Worm (Caenorhabditis elegans) whole organism, L1 larva: ENCODE data around the gene bath-21.
"Not testable (repeated sequence)": the region's sequence is repeated elsewhere in the genome, so short reads cannot be mapped to it uniquely, and the experiment has no call there.

Experiments
- F16B12.6 ChIP-seq: fragments of 150-350 bp; optimal IDR thresholded peaks from 2 replicates; lab custom pipeline; 2014; ENCODE audit warnings: missing biosample characterization, missing genetic modification characterization
- Y116A8C.19 ChIP-seq: sonication (generic microtip); optimal IDR thresholded peaks from 2 replicates; lab custom pipeline; 2016; ENCODE audit warnings: missing compliant biosample characterization, missing genetic modification characterization, borderline replicate concordance
- alr-1 ChIP-seq: fragments of 200-800 bp; sonication (Bioruptor generic); optimal IDR thresholded peaks from 2 replicates; lab custom pipeline; 2018; ENCODE audit warnings: borderline replicate concordance, mild to moderate bottlenecking, missing genetic modification characterization, missing compliant biosample characterization
- aly-2 ChIP-seq: fragments of 150-350 bp; optimal IDR thresholded peaks from 2 replicates; lab custom pipeline; 2014; ENCODE audit warnings: missing biosample characterization, missing genetic modification characterization
- ceh-90 ChIP-seq: sonication (generic microtip); optimal IDR thresholded peaks from 2 replicates; lab custom pipeline; 2016; ENCODE audit warnings: missing genetic modification characterization, missing compliant biosample characterization
- efl-1 ChIP-seq, 4 experiments: fragments of 150-350 bp; optimal IDR thresholded peaks in 3 of 4; peaks in 1 of 4; 1 replicate in 1 of 4; 2 replicates in 3 of 4; lab custom pipeline; 2014; ENCODE audit warnings: missing biosample characterization in 2 of 4, missing genetic modification characterization in 2 of 4, missing genetic modification reagents in 2 of 4
- egl-27 ChIP-seq, 2 experiments: fragments of 150-350 bp in 1 of 2; sonication (generic microtip); optimal IDR thresholded peaks; 3 replicates each; lab custom pipeline; 2017 to 2018; ENCODE audit warnings: missing biosample characterization in 2 of 2, missing genetic modification characterization in 2 of 2, missing genetic modification reagents in 2 of 2
- elt-2 ChIP-seq: sonication (generic microtip); optimal IDR thresholded peaks from 2 replicates; lab custom pipeline; 2016; ENCODE audit warnings: missing genetic modification characterization, mild to moderate bottlenecking, inconsistent platforms, missing compliant biosample characterization, missing genetic modification reagents
- elt-3 ChIP-seq, 6 experiments: fragments of 150-350 bp in 1 of 6; sonication (generic microtip); optimal IDR thresholded peaks; 2 replicates each; lab custom pipeline; 2017 to 2018; ENCODE audit warnings: missing biosample characterization in 6 of 6, missing genetic modification characterization in 6 of 6, inconsistent platforms in 1 of 6
- ets-5 ChIP-seq: fragments of 200-800 bp; sonication (Bioruptor generic); IDR thresholded peaks from 2 replicates; pipeline ENCODE4 v1.3.6; 2022; ENCODE audit warnings: missing genetic modification characterization, missing compliant biosample characterization
- fos-1 ChIP-seq: fragments of 150-350 bp; optimal IDR thresholded peaks from 2 replicates; lab custom pipeline; 2014; ENCODE audit warnings: missing biosample characterization, missing genetic modification characterization
- hlh-4 ChIP-seq: sonication (generic microtip); optimal IDR thresholded peaks from 2 replicates; lab custom pipeline; 2016; ENCODE audit warnings: mild to moderate bottlenecking, missing genetic modification characterization, missing compliant biosample characterization
- jun-1 ChIP-seq: fragments of 150-350 bp; optimal IDR thresholded peaks from 2 replicates; lab custom pipeline; 2014; ENCODE audit warnings: missing biosample characterization, missing genetic modification reagents, missing genetic modification characterization
- lin-35 ChIP-seq, 2 experiments: fragments of 150-350 bp; optimal IDR thresholded peaks; 2 replicates each; lab custom pipeline; 2014; ENCODE audit warnings: missing biosample characterization in 2 of 2, missing genetic modification characterization in 2 of 2, missing genetic modification reagents in 2 of 2
- lir-3 ChIP-seq: sonication (generic microtip); optimal IDR thresholded peaks from 2 replicates; lab custom pipeline; 2016; ENCODE audit warnings: mild to moderate bottlenecking, missing genetic modification characterization, moderate library complexity, missing compliant biosample characterization; ENCODE audit not compliant: poor library complexity
- mdl-1 ChIP-seq, 2 experiments: fragments of 150-350 bp; optimal IDR thresholded peaks; 2 replicates each; lab custom pipeline; 2014 to 2017; ENCODE audit warnings: missing biosample characterization in 2 of 2, missing genetic modification characterization in 2 of 2, inconsistent platforms in 1 of 2
- mef-2 ChIP-seq: fragments of 150-350 bp; optimal IDR thresholded peaks from 2 replicates; lab custom pipeline; 2014; ENCODE audit warnings: missing biosample characterization, missing genetic modification characterization
- nhr-11 ChIP-seq: fragments of 150-350 bp; optimal IDR thresholded peaks from 2 replicates; lab custom pipeline; 2014; ENCODE audit warnings: missing biosample characterization, missing genetic modification characterization
- nhr-12 ChIP-seq: sonication (generic microtip); optimal IDR thresholded peaks from 2 replicates; lab custom pipeline; 2017; ENCODE audit warnings: missing biosample characterization, missing genetic modification characterization
- nhr-19 ChIP-seq: fragments of 200-800 bp; sonication (Bioruptor generic); conservative IDR thresholded peaks from 2 replicates; pipeline ENCODE4 v1.3.6; 2022; ENCODE audit warnings: missing genetic modification characterization, missing compliant biosample characterization
- nhr-47 ChIP-seq: sonication (generic microtip); optimal IDR thresholded peaks from 2 replicates; lab custom pipeline; 2016; ENCODE audit warnings: mild to moderate bottlenecking, missing genetic modification characterization, moderate library complexity, missing compliant biosample characterization
- nhr-71 ChIP-seq: sonication (generic microtip); optimal IDR thresholded peaks from 2 replicates; lab custom pipeline; 2016; ENCODE audit warnings: mild to moderate bottlenecking, missing genetic modification characterization, moderate library complexity, missing compliant biosample characterization
- nhr-76 ChIP-seq: sonication (generic microtip); optimal IDR thresholded peaks from 2 replicates; lab custom pipeline; 2017; ENCODE audit warnings: missing biosample characterization, missing genetic modification characterization
- nhr-77 ChIP-seq: fragments of 150-350 bp; optimal IDR thresholded peaks from 2 replicates; lab custom pipeline; 2014; ENCODE audit warnings: missing biosample characterization, missing genetic modification characterization
- nhr-85 ChIP-seq: sonication (generic microtip); peaks from one replicate; lab custom pipeline; 2016; ENCODE audit warnings: missing genetic modification characterization, inconsistent platforms, missing compliant biosample characterization
- nhr-90 ChIP-seq: sonication (generic microtip); optimal IDR thresholded peaks from 2 replicates; lab custom pipeline; 2016; ENCODE audit warnings: mild to moderate bottlenecking, missing genetic modification characterization, missing compliant biosample characterization; ENCODE audit not compliant: poor library complexity
- pax-3 ChIP-seq: fragments of 200-800 bp; sonication (Bioruptor generic); optimal IDR thresholded peaks from 2 replicates; lab custom pipeline; 2018; ENCODE audit warnings: mild to moderate bottlenecking, missing genetic modification characterization, moderate library complexity, missing compliant biosample characterization
- sup-37 ChIP-seq: fragments of 200-800 bp; sonication (Bioruptor generic); optimal IDR thresholded peaks from 2 replicates; lab custom pipeline; 2018; ENCODE audit warnings: mild to moderate bottlenecking, missing genetic modification characterization, missing compliant biosample characterization
- swsn-7 ChIP-seq: sonication (generic microtip); optimal IDR thresholded peaks from 2 replicates; lab custom pipeline; 2016; ENCODE audit warnings: missing genetic modification characterization, missing compliant biosample characterization
- tbx-2 ChIP-seq: sonication (generic microtip); optimal IDR thresholded peaks from 2 replicates; lab custom pipeline; 2016; ENCODE audit warnings: missing genetic modification characterization, missing compliant biosample characterization
- tlp-1 ChIP-seq: fragments of 150-350 bp; optimal IDR thresholded peaks from 2 replicates; lab custom pipeline; 2014; ENCODE audit warnings: missing biosample characterization, missing genetic modification characterization
- unc-62 ChIP-seq: fragments of 150-350 bp; optimal IDR thresholded peaks from 2 replicates; lab custom pipeline; 2014; ENCODE audit warnings: missing biosample characterization, missing genetic modification reagents, missing genetic modification characterization
- vab-15 ChIP-seq: sonication (generic microtip); optimal IDR thresholded peaks from 2 replicates; lab custom pipeline; 2017; ENCODE audit warnings: missing genotype, mild to moderate bottlenecking, missing genetic modification characterization, missing compliant biosample characterization
- xbp-1 ChIP-seq: sonication (generic microtip); optimal IDR thresholded peaks from 2 replicates; lab custom pipeline; 2016; ENCODE audit warnings: missing genetic modification characterization, missing compliant biosample characterization
- zag-1 ChIP-seq: fragments of 150-350 bp; optimal IDR thresholded peaks from 2 replicates; lab custom pipeline; 2014; ENCODE audit warnings: missing biosample characterization, missing genetic modification characterization
- zip-4 ChIP-seq: fragments of 200-800 bp; sonication (Bioruptor generic); optimal IDR thresholded peaks from 2 replicates; lab custom pipeline; 2018; ENCODE audit warnings: mild to moderate bottlenecking, missing genetic modification characterization, moderate library complexity, missing compliant biosample characterization
- ztf-4 ChIP-seq: fragments of 150-350 bp; optimal IDR thresholded peaks from 2 replicates; lab custom pipeline; 2014; ENCODE audit warnings: missing biosample characterization, missing genetic modification characterization

bath-21 gene

ce11 chrII:2058985-2059384 lies 32.6 kb upstream of the bath-21 start, which contains the start of gene F07E5.5 (continued):
- TF ChIP-seq F16B12.6 (tag; lab: Kevin White, UChicago), result peak; percentile 91
- TF ChIP-seq xbp-1 (tag; lab: Kevin White, UChicago), result peak; percentile 45
- peak; percentile 14 for TF ChIP-seq nhr-11 (tag; lab: Kevin White, UChicago)
- no peak for TF ChIP-seq nhr-71 (tag; lab: Kevin White, UChicago)
- TF ChIP-seq egl-27 (tag; optimal IDR thresholded peaks at IDR 0.05; lab: Kevin White, UChicago), result no peak
- TF ChIP-seq aly-2 (tag; lab: Kevin White, UChicago), result no peak
- no peak for TF ChIP-seq unc-62
- no peak for TF ChIP-seq sup-37 (GFP tag; lab: Kevin White, UChicago)
- peak; percentile 28 for TF ChIP-seq elt-2 (tag; lab: Kevin White, UChicago)
- TF ChIP-seq mef-2 (tag; lab: Kevin White, UChicago), result no peak
- no peak for TF ChIP-seq jun-1
- TF ChIP-seq elt-3 (tag; optimal IDR thresholded peaks at IDR 0.05; lab: Kevin White, UChicago), result no peak
- TF ChIP-seq ztf-4 (tag; lab: Kevin White, UChicago), result no peak
- peak; percentile 49 for TF ChIP-seq nhr-19 (GFP tag; lab: Robert Waterston, UW)
- no peak for TF ChIP-seq tbx-2 (tag; lab: Kevin White, UChicago)
- no peak for TF ChIP-seq zip-4
- TF ChIP-seq ets-5 (GFP tag; lab: Robert Waterston, UW), result no peak
- peak in 1 of 2 experiments; percentile 14 for TF ChIP-seq mdl-1 (tag; optimal IDR thresholded peaks at IDR 0.05; lab: Kevin White, UChicago)
- TF ChIP-seq vab-15 (tag; lab: Kevin White, UChicago), result peak; percentile 27
- TF ChIP-seq zag-1, result no peak
- no peak for TF ChIP-seq ceh-90 (tag; lab: Kevin White, UChicago)
- peak; percentile 61 to 77 for TF ChIP-seq lin-35 (GFP tag; optimal IDR thresholded peaks at IDR 0.05; lab: Kevin White, UChicago)
- TF ChIP-seq tlp-1 (tag; lab: Kevin White, UChicago), result no peak
- TF ChIP-seq nhr-47 (tag; lab: Kevin White, UChicago), result no peak
- no peak for TF ChIP-seq nhr-76 (tag; lab: Kevin White, UChicago)
- no peak for TF ChIP-seq fos-1 (tag; lab: Kevin White, UChicago)
- TF ChIP-seq nhr-85 (tag; lab: Kevin White, UChicago), result peak; percentile 68
- no peak for TF ChIP-seq hlh-4
- TF ChIP-seq alr-1 (tag; lab: Kevin White, UChicago), result no peak
- no peak for TF ChIP-seq pax-3 (tag; lab: Kevin White, UChicago)
- TF ChIP-seq nhr-12 (tag; lab: Kevin White, UChicago), result no peak
- no peak for TF ChIP-seq nhr-90 (tag; lab: Kevin White, UChicago)
- TF ChIP-seq Y116A8C.19 (tag; lab: Kevin White, UChicago), result no peak

ce11 chrII:2051372-2051771 lies 24.9 kb upstream of the bath-21 start, which contains the start of gene fbxb-35:
fbxb-35 (plus strand) TSS chrII:2051672.
- TF ChIP-seq efl-1 (optimal IDR thresholded peaks at IDR 0.05; lab: Kevin White, UChicago) (no peak), efl-1 (GFP tag; optimal IDR thresholded peaks at IDR 0.05 in 1 of 2; lab: Kevin White, UChicago) (peak in 1 of 2 experiments; percentile 77), aly-2 (tag; lab: Kevin White, UChicago) (no peak)

ce11 chrII:2046556-2046955 lies 20.1 kb upstream of the bath-21 start, which contains the start of gene math-1:
math-1 (minus strand) TSS chrII:2046656.
- not testable (repeated sequence) for TF ChIP-seq nhr-77; swsn-7 (tag; lab: Kevin White, UChicago); tbx-2 (tag; lab: Kevin White, UChicago)

- no peak for TF ChIP-seq F16B12.6 (tag; lab: Kevin White, UChicago)
- TF ChIP-seq ztf-4 (tag; lab: Kevin White, UChicago), result no peak
- no peak for TF ChIP-seq jun-1
- no peak for TF ChIP-seq lir-3 (tag; lab: Kevin White, UChicago)
Observed at ce11 chrII:2045505-2045904, 19.1 kb upstream of the bath-21 start, which contains the start of gene bath-24. bath-24 (minus strand) TSS chrII:2045605.
